Fruit fly (Drosophila melanogaster) whole organism, embryonic: ENCODE data around the gene E2f1.

Source experiments
- B-H2 ChIP-seq: fragments of 200-800 bp; sonication (Bioruptor generic); optimal IDR thresholded peaks from 2 replicates; lab custom pipeline; 2018; ENCODE audit warnings: missing biosample characterization, mild to moderate bottlenecking, missing genetic modification characterization
- Bteb2 ChIP-seq: fragments of 200-800 bp; sonication (Bioruptor generic); optimal IDR thresholded peaks from 2 replicates; lab custom pipeline; 2016; ENCODE audit warnings: missing biosample characterization, missing genetic modification characterization
- CG10274 ChIP-seq: fragments of 200-800 bp; sonication (Bioruptor generic); optimal IDR thresholded peaks from 3 replicates; lab custom pipeline; 2017; ENCODE audit warnings: missing biosample characterization, mild to moderate bottlenecking, missing genetic modification characterization
- CG10462 ChIP-seq: fragments of 200-800 bp; sonication (Bioruptor generic); optimal IDR thresholded peaks from 2 replicates; lab custom pipeline; 2016; ENCODE audit warnings: missing biosample characterization, missing genetic modification characterization
- CG10543 ChIP-seq: fragments of 200-800 bp; sonication (Bioruptor generic); optimal IDR thresholded peaks from 3 replicates; lab custom pipeline; 2017; ENCODE audit warnings: missing biosample characterization, mild to moderate bottlenecking, missing genetic modification characterization, moderate library complexity
- CG10565 ChIP-seq: fragments of 200-800 bp; sonication (Bioruptor generic); optimal IDR thresholded peaks from 3 replicates; lab custom pipeline; 2016; ENCODE audit warnings: missing biosample characterization, mild to moderate bottlenecking, missing genetic modification characterization
- CG11247 ChIP-seq: fragments of 200-800 bp; sonication (Bioruptor generic); IDR thresholded peaks from 2 replicates; pipeline ENCODE4 v1.3.6; 2022; ENCODE audit warnings: missing biosample characterization, missing genetic modification characterization
- CG12769 ChIP-seq: fragments of 200-800 bp; sonication (Bioruptor generic); optimal IDR thresholded peaks from 2 replicates; lab custom pipeline; 2019; ENCODE audit warnings: missing biosample characterization, mild to moderate bottlenecking, missing genetic modification characterization, moderate library complexity
- CG13296 ChIP-seq: fragments of 200-800 bp; sonication (Bioruptor generic); optimal IDR thresholded peaks from 3 replicates; lab custom pipeline; 2018; ENCODE audit warnings: missing biosample characterization, mild to moderate bottlenecking, missing genetic modification characterization
- CG14965 ChIP-seq: fragments of 200-800 bp; sonication (Bioruptor generic); optimal IDR thresholded peaks from 2 replicates; lab custom pipeline; 2016; ENCODE audit warnings: missing biosample characterization, missing genetic modification characterization, borderline replicate concordance
- CG15011 ChIP-seq: fragments of 200-800 bp; sonication (Bioruptor generic); optimal IDR thresholded peaks from 3 replicates; lab custom pipeline; 2018; ENCODE audit warnings: missing biosample characterization, mild to moderate bottlenecking, missing genetic modification characterization
- CG1603 ChIP-seq: fragments of 200-800 bp; sonication (Bioruptor generic); optimal IDR thresholded peaks from 2 replicates; lab custom pipeline; 2019; ENCODE audit warnings: missing biosample characterization, mild to moderate bottlenecking, missing genetic modification characterization, moderate library complexity
- CG17912 ChIP-seq: fragments of 200-800 bp; sonication (Bioruptor generic); optimal IDR thresholded peaks from 2 replicates; lab custom pipeline; 2018; ENCODE audit warnings: missing biosample characterization, mild to moderate bottlenecking, missing genetic modification characterization
- CG1832 ChIP-seq: fragments of 200-800 bp; sonication (Bioruptor generic); optimal IDR thresholded peaks from 2 replicates; lab custom pipeline; 2017; ENCODE audit warnings: missing biosample characterization, mild to moderate bottlenecking, missing genetic modification characterization, inconsistent platforms
- CG3065 ChIP-seq: fragments of 200-800 bp; sonication (Bioruptor generic); optimal IDR thresholded peaks from 2 replicates; lab custom pipeline; 2016; ENCODE audit warnings: missing biosample characterization, missing genetic modification characterization
- CG33557 ChIP-seq: fragments of 200-800 bp; sonication (Bioruptor generic); optimal IDR thresholded peaks from 2 replicates; lab custom pipeline; 2019; ENCODE audit warnings: missing biosample characterization, mild to moderate bottlenecking, missing genetic modification characterization, moderate library complexity
- CG5245 ChIP-seq: fragments of 200-800 bp; sonication (Bioruptor generic); optimal IDR thresholded peaks from 3 replicates; lab custom pipeline; 2016; ENCODE audit warnings: missing biosample characterization, missing genetic modification characterization
- CG6813 ChIP-seq: fragments of 200-800 bp; sonication (Bioruptor generic); optimal IDR thresholded peaks from 2 replicates; lab custom pipeline; 2017; ENCODE audit warnings: missing biosample characterization, missing genetic modification characterization, mild to moderate bottlenecking, moderate library complexity, missing genetic modification reagents
- CG7357 ChIP-seq: fragments of 200-800 bp; sonication (Bioruptor generic); IDR thresholded peaks from 3 replicates; pipeline ENCODE4 v1.3.6; 2022; ENCODE audit warnings: missing biosample characterization, missing genetic modification characterization
- CTCF ChIP-seq: fragments of 200-800 bp; sonication (Bioruptor generic); optimal IDR thresholded peaks from 2 replicates; lab custom pipeline; 2017; ENCODE audit warnings: missing biosample characterization, mild to moderate bottlenecking, missing genetic modification characterization, moderate library complexity
- Dbx ChIP-seq: fragments of 200-800 bp; sonication (Bioruptor generic); IDR thresholded peaks from 3 replicates; pipeline ENCODE4 v1.3.6; 2022; ENCODE audit warnings: missing biosample characterization, missing genetic modification characterization
- Ets65A ChIP-seq: fragments of 200-800 bp; sonication (Bioruptor generic); peaks from one replicate; lab custom pipeline; 2016; ENCODE audit warnings: missing biosample characterization, missing genetic modification characterization
- Lim3 ChIP-seq: fragments of 200-800 bp; sonication (Bioruptor generic); IDR thresholded peaks from 2 replicates; pipeline ENCODE4 v1.3.6; 2022; ENCODE audit warnings: missing biosample characterization, missing genetic modification characterization
- Med ChIP-seq: fragments of 200-800 bp; sonication (Bioruptor generic); peaks from one replicate; lab custom pipeline; 2016; ENCODE audit warnings: missing biosample characterization, missing genetic modification characterization, mild to moderate bottlenecking, inconsistent platforms, moderate library complexity
- Rfx ChIP-seq: fragments of 200-800 bp; sonication (Bioruptor generic); IDR thresholded peaks from 2 replicates; pipeline ENCODE4 v1.3.6; 2022; ENCODE audit warnings: missing biosample characterization, missing genetic modification characterization
- Scr ChIP-seq: fragments of 200-800 bp; sonication (Bioruptor generic); IDR thresholded peaks from 2 replicates; pipeline ENCODE4 v1.3.6; 2022; ENCODE audit warnings: missing biosample characterization, missing genetic modification characterization; ENCODE audit not compliant: partially characterized antibody
- ara ChIP-seq: fragments of 200-800 bp; sonication (Bioruptor generic); IDR thresholded peaks from 2 replicates; pipeline ENCODE4 v1.3.6; 2022; ENCODE audit warnings: missing biosample characterization, missing genetic modification characterization
- bbx ChIP-seq: fragments of 200-800 bp; sonication (Bioruptor generic); IDR thresholded peaks from 2 replicates; pipeline ENCODE4 v1.3.6; 2022; ENCODE audit warnings: missing biosample characterization, missing genetic modification characterization; ENCODE audit not compliant: partially characterized antibody
- chinmo ChIP-seq: fragments of 200-800 bp; sonication (Bioruptor generic); IDR thresholded peaks from 4 replicates; pipeline ENCODE4 v1.3.6; 2022; ENCODE audit warnings: missing biosample characterization, missing genetic modification characterization; ENCODE audit not compliant: partially characterized antibody
- danr ChIP-seq: fragments of 200-800 bp; sonication (Bioruptor generic); IDR thresholded peaks from 2 replicates; pipeline ENCODE4 v1.3.6; 2022; ENCODE audit warnings: missing biosample characterization, missing genetic modification characterization
- dmrt11E ChIP-seq: fragments of 200-800 bp; sonication (Bioruptor generic); optimal IDR thresholded peaks from 3 replicates; lab custom pipeline; 2018; ENCODE audit warnings: missing biosample characterization, mild to moderate bottlenecking, missing genetic modification characterization, moderate library complexity
- fd96Cb ChIP-seq: fragments of 200-800 bp; sonication (Bioruptor generic); optimal IDR thresholded peaks from 2 replicates; lab custom pipeline; 2018; ENCODE audit warnings: missing biosample characterization, mild to moderate bottlenecking, missing genetic modification characterization, moderate library complexity
- gt ChIP-seq: fragments of 200-800 bp; sonication (Bioruptor generic); IDR thresholded peaks from 2 replicates; pipeline ENCODE4 v1.3.6; 2022; ENCODE audit warnings: missing biosample characterization, missing genetic modification characterization
- klu ChIP-seq: fragments of 200-800 bp; sonication (Bioruptor generic); IDR thresholded peaks from 2 replicates; pipeline ENCODE4 v1.3.6; 2022; ENCODE audit warnings: missing biosample characterization, missing genetic modification characterization
- kni ChIP-seq: fragments of 200-800 bp; sonication (Bioruptor generic); optimal IDR thresholded peaks from 3 replicates; lab custom pipeline; 2017; ENCODE audit warnings: mild to moderate bottlenecking, missing biosample characterization, missing genetic modification reagents, missing genetic modification characterization
- oc ChIP-seq: fragments of 200-800 bp; sonication (Bioruptor generic); optimal IDR thresholded peaks from 2 replicates; lab custom pipeline; 2018; ENCODE audit warnings: missing biosample characterization, mild to moderate bottlenecking, missing genetic modification characterization, moderate library complexity
- otp ChIP-seq: fragments of 200-800 bp; sonication (Bioruptor generic); IDR thresholded peaks from 3 replicates; pipeline ENCODE4, ENCODE4 v1.3.6; 2022; ENCODE audit warnings: missing biosample characterization, missing genetic modification characterization
- pfk ChIP-seq: fragments of 200-800 bp; sonication (Bioruptor generic); optimal IDR thresholded peaks from 2 replicates; lab custom pipeline; 2018; ENCODE audit warnings: missing biosample characterization, mild to moderate bottlenecking, missing genetic modification characterization, moderate library complexity
- pros ChIP-seq: fragments of 200-800 bp; sonication (Bioruptor generic); optimal IDR thresholded peaks from 3 replicates; lab custom pipeline; 2019; ENCODE audit warnings: missing biosample characterization, mild to moderate bottlenecking, missing genetic modification characterization, moderate library complexity
- sens ChIP-seq: fragments of 200-800 bp; sonication (Bioruptor generic); peaks from one replicate; lab custom pipeline; 2016; ENCODE audit warnings: missing biosample characterization, missing genetic modification characterization
- sna ChIP-seq: fragments of 200-800 bp; sonication (Bioruptor generic); IDR thresholded peaks from 2 replicates; pipeline ENCODE4 v1.3.6; 2022; ENCODE audit warnings: missing biosample characterization, missing genetic modification characterization; ENCODE audit not compliant: partially characterized antibody
- stwl ChIP-seq: fragments of 200-800 bp; sonication (Bioruptor generic); optimal IDR thresholded peaks from 3 replicates; lab custom pipeline; 2018; ENCODE audit warnings: missing biosample characterization, mild to moderate bottlenecking, missing genetic modification characterization, moderate library complexity
- tio ChIP-seq: fragments of 200-800 bp; sonication (Bioruptor generic); optimal IDR thresholded peaks from 2 replicates; lab custom pipeline; 2017; ENCODE audit warnings: missing biosample characterization, missing genetic modification characterization, inconsistent platforms
- wdn ChIP-seq: fragments of 200-800 bp; sonication (Bioruptor generic); IDR thresholded peaks from 2 replicates; pipeline ENCODE4 v1.3.6; 2022; ENCODE audit warnings: missing biosample characterization, missing genetic modification characterization
- wek ChIP-seq: fragments of 200-800 bp; sonication (Bioruptor generic); optimal IDR thresholded peaks from 3 replicates; lab custom pipeline; 2018; ENCODE audit warnings: missing biosample characterization, mild to moderate bottlenecking, missing genetic modification characterization, moderate library complexity
- z ChIP-seq: fragments of 200-800 bp; sonication (Bioruptor generic); IDR thresholded peaks from 3 replicates; pipeline ENCODE4 v1.3.6; 2022; ENCODE audit warnings: missing biosample characterization, missing genetic modification characterization
- zen2 ChIP-seq: fragments of 200-800 bp; sonication (Bioruptor generic); IDR thresholded peaks from 3 replicates; pipeline ENCODE4 v1.3.6; 2022; ENCODE audit warnings: missing biosample characterization, missing genetic modification characterization; ENCODE audit not compliant: partially characterized antibody
- zfh1 ChIP-seq: fragments of 200-800 bp; sonication (Bioruptor generic); IDR thresholded peaks from 3 replicates; pipeline ENCODE4 v1.3.6; 2022; ENCODE audit warnings: missing biosample characterization, missing genetic modification characterization
- zfh2 ChIP-seq: fragments of 200-800 bp; sonication (Bioruptor generic); optimal IDR thresholded peaks from 2 replicates; lab custom pipeline; 2016; ENCODE audit warnings: missing biosample characterization, missing genetic modification characterization

The E2f1 gene

DNA sequence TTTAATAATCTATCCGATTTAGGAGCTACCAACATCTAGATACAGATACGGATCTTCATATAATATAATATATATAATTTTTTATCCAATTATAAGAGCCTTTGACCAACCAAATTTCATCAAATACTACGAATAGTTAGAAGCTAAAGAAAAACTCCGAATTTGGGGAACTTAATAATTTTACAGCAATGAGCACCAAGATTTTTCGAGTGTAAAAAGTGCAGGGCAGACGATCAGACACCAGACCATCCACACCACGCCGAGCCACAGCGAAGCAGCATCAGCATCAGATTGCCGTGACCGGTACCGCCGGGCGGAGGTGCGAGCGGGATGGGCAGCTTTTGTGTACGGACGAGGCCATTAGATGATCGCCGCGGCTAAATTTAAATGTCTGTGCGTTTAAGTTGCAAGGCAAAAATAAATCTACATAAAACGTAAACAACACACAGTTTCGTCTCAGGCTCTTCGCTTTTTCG lies 66.2 kb downstream of the E2f1 start (continued):
- TF ChIP-seq CG1603 (tag; lab: Kevin White, UChicago) (no peak), CG3065 (GFP tag; lab: Kevin White, UChicago) (no peak), CG13296 (GFP tag; lab: Kevin White, UChicago) (no peak), pfk (no peak), wek (GFP tag; lab: Kevin White, UChicago) (no peak), dmrt11E (tag; lab: Kevin White, UChicago) (peak; percentile 56), zfh2 (no peak), zfh1 (peak; percentile 40; the same call in 1 of the 3 replicates), pros (no peak), tio (GFP tag; lab: Kevin White, UChicago) (peak; percentile 21), wdn (no peak), otp (GFP tag; lab: Robert Waterston, UW) (no peak), CG10543 (GFP tag; lab: Kevin White, UChicago) (peak; percentile 25), sna (GFP tag; lab: Robert Waterston, UW) (no peak), fd96Cb (tag; lab: Kevin White, UChicago) (no peak), Bteb2 (GFP tag; lab: Kevin White, UChicago) (no peak), Lim3 (GFP tag; lab: Robert Waterston, UW) (no peak), CG10565 (GFP tag; lab: Kevin White, UChicago) (no peak), CG10462 (no peak), CG11247 (GFP tag; lab: Robert Waterston, UW) (no peak), bbx (GFP tag; lab: Robert Waterston, UW) (no peak), CG12769 (tag; lab: Kevin White, UChicago) (peak; percentile 72)

DNA sequence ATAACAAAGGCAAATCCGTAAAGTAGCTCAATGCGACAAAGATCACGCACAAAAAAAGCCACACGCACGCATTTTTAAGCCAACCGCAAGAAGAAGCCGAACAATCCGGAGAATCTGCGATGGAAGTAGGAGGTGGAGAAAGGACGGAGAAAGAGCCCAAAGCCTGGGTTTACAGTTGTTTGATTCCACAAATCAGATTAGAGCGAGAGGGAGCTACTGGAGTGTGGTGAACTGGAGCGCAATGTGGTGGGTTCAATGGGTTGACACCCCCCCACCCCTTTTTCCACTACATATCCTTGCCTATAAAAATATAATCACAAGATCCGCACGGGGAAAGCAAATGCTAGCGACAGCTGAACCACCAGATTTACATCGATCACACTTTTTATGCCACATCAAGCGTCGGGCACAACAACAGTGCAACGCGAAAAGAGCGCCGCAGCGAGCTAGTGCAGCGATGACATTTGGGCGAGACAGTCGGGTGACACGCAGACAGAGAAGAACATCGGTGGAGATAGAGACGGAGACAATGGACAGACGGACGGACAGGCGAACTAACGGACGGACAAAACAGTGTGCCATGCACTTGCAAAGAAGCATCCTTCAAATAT lies 66.8 kb downstream of the E2f1 start:
- TF ChIP-seq z, result no peak
- no peak for TF ChIP-seq gt (GFP tag; lab: Robert Waterston, UW)
- peak; percentile 61 for TF ChIP-seq sens (GFP tag; lab: Kevin White, UChicago)
- TF ChIP-seq CG33557, result no peak
- TF ChIP-seq Dbx, result peak; percentile 24; the same call in 1 of the 3 replicates
- TF ChIP-seq Rfx (GFP tag; lab: Robert Waterston, UW), result 0 out of 2 replicates have a peak, but pooled peaks have one; percentile 8
- 0 out of 2 replicates have a peak, but pooled peaks have one; percentile 30 for TF ChIP-seq ara (GFP tag; lab: Robert Waterston, UW)
- peak; percentile 63; the same call in 2 of the 3 replicates for TF ChIP-seq CG7357 (GFP tag; lab: Robert Waterston, UW)
- no peak for TF ChIP-seq zen2 (GFP tag; lab: Robert Waterston, UW)
- TF ChIP-seq pros, result peak; percentile 72
- TF ChIP-seq tio (GFP tag; lab: Kevin White, UChicago), result no peak
- no peak for TF ChIP-seq CG14965 (GFP tag; lab: Kevin White, UChicago)
- TF ChIP-seq CG1832, result peak; percentile 47
- peak; percentile 10 for TF ChIP-seq stwl
- TF ChIP-seq CTCF (GFP tag; lab: Kevin White, UChicago), result no peak
- TF ChIP-seq CG5245 (GFP tag; lab: Kevin White, UChicago), result peak; percentile 25
- TF ChIP-seq kni (GFP tag; lab: Kevin White, UChicago), result peak; percentile 51
- peak; percentile 11; the same call in 1 of the 2 replicates for TF ChIP-seq Scr (GFP tag; lab: Robert Waterston, UW)
- no peak for TF ChIP-seq danr
- peak; percentile 68 for TF ChIP-seq Ets65A (GFP tag; lab: Kevin White, UChicago)
- TF ChIP-seq CG6813, result no peak
- TF ChIP-seq chinmo (GFP tag; lab: Robert Waterston, UW), result 0 out of 4 replicates have a peak, but pooled peaks have one; percentile 13
- TF ChIP-seq CG10274 (GFP tag; lab: Kevin White, UChicago), result no peak
- TF ChIP-seq klu, result no peak
- no peak for TF ChIP-seq CG17912
- TF ChIP-seq oc (tag; lab: Kevin White, UChicago), result peak; percentile 93
- TF ChIP-seq CG15011 (GFP tag; lab: Kevin White, UChicago), result no peak
- TF ChIP-seq B-H2 (GFP tag; lab: Kevin White, UChicago), result no peak
- peak; percentile 68 for TF ChIP-seq Med (GFP tag; lab: Kevin White, UChicago)
